Fruit fly (Drosophila melanogaster) whole organism, adult: ENCODE data around the gene CG13108.

Source experiments
- CG11617 ChIP-seq: fragments of 200-800 bp; sonication (Bioruptor generic); optimal IDR thresholded peaks from 2 replicates; lab custom pipeline; 2017; ENCODE audit warnings: mild to moderate bottlenecking, missing biosample characterization, missing genetic modification reagents, missing genetic modification characterization
- CG33017 ChIP-seq: fragments of 200-800 bp; sonication (Bioruptor generic); optimal IDR thresholded peaks from 2 replicates; lab custom pipeline; 2018; ENCODE audit warnings: missing biosample characterization, mild to moderate bottlenecking, missing genetic modification characterization, moderate library complexity
- CG5204 ChIP-seq: fragments of 200-800 bp; sonication (Bioruptor generic); optimal IDR thresholded peaks from 2 replicates; lab custom pipeline; 2016; ENCODE audit warnings: missing biosample characterization, missing genetic modification characterization
- CG7101 ChIP-seq: fragments of 200-800 bp; sonication (Bioruptor generic); optimal IDR thresholded peaks from 2 replicates; lab custom pipeline; 2018; ENCODE audit warnings: missing biosample characterization, mild to moderate bottlenecking, missing genetic modification characterization, moderate library complexity
- Clk ChIP-seq: fragments of 200-800 bp; sonication (Bioruptor generic); optimal IDR thresholded peaks from 2 replicates; lab custom pipeline; 2017; ENCODE audit warnings: missing biosample characterization, missing genetic modification characterization
- Hr96 ChIP-seq: fragments of 200-800 bp; sonication (Bioruptor generic); optimal IDR thresholded peaks from 2 replicates; lab custom pipeline; 2016; ENCODE audit warnings: missing biosample characterization, missing genetic modification characterization
- Mnt ChIP-seq: fragments of 200-800 bp; sonication (Bioruptor generic); optimal IDR thresholded peaks from 2 replicates; lab custom pipeline; 2016; ENCODE audit warnings: missing biosample characterization, mild to moderate bottlenecking, missing genetic modification characterization
- bab1 ChIP-seq: fragments of 200-800 bp; sonication (Bioruptor generic); optimal IDR thresholded peaks from 3 replicates; lab custom pipeline; 2019; ENCODE audit warnings: missing biosample characterization, mild to moderate bottlenecking, missing genetic modification characterization, moderate library complexity
- cic ChIP-seq: fragments of 200-800 bp; sonication (Bioruptor generic); optimal IDR thresholded peaks from 2 replicates; lab custom pipeline; 2017; ENCODE audit warnings: missing biosample characterization, mild to moderate bottlenecking, missing genetic modification characterization, moderate library complexity
- kay ChIP-seq: fragments of 200-800 bp; sonication (Bioruptor generic); peaks from one replicate; lab custom pipeline; 2016; ENCODE audit warnings: missing biosample characterization, missing genetic modification characterization, borderline replicate concordance
- ovo ChIP-seq: fragments of 200-800 bp; sonication (Bioruptor generic); optimal IDR thresholded peaks from 2 replicates; lab custom pipeline; 2016; ENCODE audit warnings: missing biosample characterization, missing genetic modification characterization

DNA sequence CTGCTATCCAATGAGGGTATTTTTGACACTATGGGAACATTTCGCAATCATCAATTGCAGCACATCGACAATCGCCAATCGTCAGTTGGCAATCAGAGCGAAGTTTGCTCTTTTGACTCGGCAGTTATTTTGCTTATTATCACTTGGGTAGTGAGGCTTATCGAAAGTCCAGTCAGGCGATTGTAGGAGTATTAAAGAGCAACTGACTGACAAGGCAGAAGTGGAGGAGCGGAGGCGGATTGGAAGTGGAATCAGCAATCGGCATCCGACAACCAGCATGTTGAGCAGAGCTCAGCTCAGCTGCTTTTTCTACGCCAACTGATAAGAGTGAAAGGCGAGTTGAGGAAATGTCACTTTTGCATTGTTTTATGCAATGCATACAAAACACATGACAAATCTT is 41.7 kb upstream of the CG13108 start:
- TF ChIP-seq CG33017 (tag; lab: Kevin White, UChicago) (no peak), CG11617 (GFP tag; lab: Kevin White, UChicago) (no peak), bab1 (GFP tag; lab: Kevin White, UChicago) (no peak), Hr96 (no peak), CG7101 (tag; lab: Kevin White, UChicago) (no peak), Clk (GFP tag; lab: Kevin White, UChicago) (no peak), ovo (GFP tag; lab: Kevin White, UChicago) (no peak), cic (GFP tag; lab: Kevin White, UChicago) (no peak), Mnt (no peak), kay (GFP tag; lab: Kevin White, UChicago) (no peak), CG5204 (GFP tag; lab: Kevin White, UChicago) (no peak)
